Worm (Caenorhabditis elegans): Measurements from ENCODE around the gene K07B1.7.

DNA sequence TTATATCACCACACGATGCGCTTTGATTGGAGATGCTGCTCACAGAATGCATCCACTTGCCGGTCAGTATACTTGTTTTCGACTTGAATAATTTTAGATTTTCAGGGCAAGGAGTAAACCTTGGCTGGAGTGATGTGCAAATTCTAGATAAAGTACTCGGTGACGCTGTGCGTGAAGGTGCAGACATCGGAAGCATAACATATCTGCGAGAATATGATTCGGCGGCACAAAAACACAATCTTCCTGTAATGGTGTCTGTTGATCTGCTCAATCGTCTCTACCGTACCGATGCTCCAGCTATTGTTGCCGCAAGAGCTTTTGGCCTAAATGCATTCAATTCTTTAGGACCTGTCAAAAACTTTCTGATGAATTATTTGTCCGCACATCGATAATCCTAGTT lies 8.3 kb downstream of the K07B1.7 start:
- no peak for TF ChIP-seq akir-1 (GFP tag; optimal IDR thresholded peaks at IDR 0.05)
- no peak for TF ChIP-seq unc-62 (GFP tag; optimal IDR thresholded peaks at IDR 0.05)
- no peak for TF ChIP-seq ztf-22 (GFP tag; optimal IDR thresholded peaks at IDR 0.05)
- peak; percentile 96 for TF ChIP-seq ama-1 (optimal IDR thresholded peaks at IDR 0.05)
- TF ChIP-seq ama-1 (GFP tag; optimal IDR thresholded peaks at IDR 0.05) = no peak
- peak; percentile 49 for TF ChIP-seq chd-7 (tag; optimal IDR thresholded peaks at IDR 0.05)
- TF ChIP-seq hsf-1 (GFP tag; IDR thresholded peaks at IDR 0.05) = no peak
- no peak for TF ChIP-seq ceh-40 (GFP tag; IDR thresholded peaks at IDR 0.05)

Data from whole organism, young adult.